Worm (Caenorhabditis elegans) whole organism, L1 larva: Measurements from ENCODE around the gene srz-56.

Source experiments
- C16A3.4 ChIP-seq: fragments of 150-350 bp; optimal IDR thresholded peaks from 2 replicates; lab custom pipeline; 2014; ENCODE audit warnings: missing biosample characterization, missing genetic modification characterization
- F16B12.6 ChIP-seq: fragments of 150-350 bp; optimal IDR thresholded peaks from 2 replicates; lab custom pipeline; 2014; ENCODE audit warnings: missing biosample characterization, missing genetic modification characterization
- Y116A8C.19 ChIP-seq: sonication (generic microtip); optimal IDR thresholded peaks from 2 replicates; lab custom pipeline; 2016; ENCODE audit warnings: missing compliant biosample characterization, missing genetic modification characterization, borderline replicate concordance
- aly-2 ChIP-seq: fragments of 150-350 bp; optimal IDR thresholded peaks from 2 replicates; lab custom pipeline; 2014; ENCODE audit warnings: missing biosample characterization, missing genetic modification characterization
- ama-1 ChIP-seq: fragments of 150-350 bp; optimal IDR thresholded peaks from 2 replicates; lab custom pipeline; 2014
- ceh-63 ChIP-seq: fragments of 200-800 bp; sonication (Bioruptor generic); optimal IDR thresholded peaks from 2 replicates; lab custom pipeline; 2018; ENCODE audit warnings: mild to moderate bottlenecking, missing genetic modification characterization, missing compliant biosample characterization
- ceh-90 ChIP-seq: sonication (generic microtip); optimal IDR thresholded peaks from 2 replicates; lab custom pipeline; 2016; ENCODE audit warnings: missing genetic modification characterization, missing compliant biosample characterization
- dpl-1 ChIP-seq, 3 experiments: fragments of 150-350 bp in 2 of 3; sonication (generic microtip) in 1 of 3; optimal IDR thresholded peaks; 2 replicates each; lab custom pipeline; 2014 to 2017; ENCODE audit warnings: missing biosample characterization in 3 of 3, missing genetic modification characterization in 3 of 3, missing genetic modification reagents in 3 of 3
- efl-1 ChIP-seq, 4 experiments: fragments of 150-350 bp; optimal IDR thresholded peaks in 3 of 4; peaks in 1 of 4; 1 replicate in 1 of 4; 2 replicates in 3 of 4; lab custom pipeline; 2014; ENCODE audit warnings: missing biosample characterization in 2 of 4, missing genetic modification characterization in 2 of 4, missing genetic modification reagents in 2 of 4
- egl-13 ChIP-seq: sonication (generic microtip); optimal IDR thresholded peaks from 2 replicates; lab custom pipeline; 2016; ENCODE audit warnings: missing genotype, missing genetic modification reagents, missing genetic modification characterization, missing compliant biosample characterization
- elt-2 ChIP-seq: sonication (generic microtip); optimal IDR thresholded peaks from 2 replicates; lab custom pipeline; 2016; ENCODE audit warnings: missing genetic modification characterization, mild to moderate bottlenecking, inconsistent platforms, missing compliant biosample characterization, missing genetic modification reagents
- elt-3 ChIP-seq, 6 experiments: fragments of 150-350 bp in 1 of 6; sonication (generic microtip); optimal IDR thresholded peaks; 2 replicates each; lab custom pipeline; 2017 to 2018; ENCODE audit warnings: missing biosample characterization in 6 of 6, missing genetic modification characterization in 6 of 6, inconsistent platforms in 1 of 6
- ets-5 ChIP-seq: fragments of 200-800 bp; sonication (Bioruptor generic); IDR thresholded peaks from 2 replicates; pipeline ENCODE4 v1.3.6; 2022; ENCODE audit warnings: missing genetic modification characterization, missing compliant biosample characterization
- fkh-4 ChIP-seq: sonication (generic microtip); optimal IDR thresholded peaks from 2 replicates; lab custom pipeline; 2016; ENCODE audit warnings: missing compliant biosample characterization, missing genetic modification characterization, borderline replicate concordance
- fkh-8 ChIP-seq: sonication (generic microtip); optimal IDR thresholded peaks from 2 replicates; lab custom pipeline; 2016; ENCODE audit warnings: mild to moderate bottlenecking, missing genetic modification characterization, missing compliant biosample characterization
- fos-1 ChIP-seq: fragments of 150-350 bp; optimal IDR thresholded peaks from 2 replicates; lab custom pipeline; 2014; ENCODE audit warnings: missing biosample characterization, missing genetic modification characterization
- hlh-17 ChIP-seq: fragments of 200-800 bp; sonication (Bioruptor generic); optimal IDR thresholded peaks from 2 replicates; lab custom pipeline; 2018; ENCODE audit warnings: missing genetic modification characterization, mild to moderate bottlenecking, missing compliant biosample characterization, moderate library complexity, borderline replicate concordance
- jun-1 ChIP-seq: fragments of 150-350 bp; optimal IDR thresholded peaks from 2 replicates; lab custom pipeline; 2014; ENCODE audit warnings: missing biosample characterization, missing genetic modification reagents, missing genetic modification characterization
- lsy-2 ChIP-seq, 2 experiments: fragments of 150-350 bp; optimal IDR thresholded peaks; 2 replicates each; lab custom pipeline; 2014; ENCODE audit warnings: missing biosample characterization in 2 of 2, missing genetic modification characterization in 2 of 2
- mab-9 ChIP-seq: fragments of 200-800 bp; sonication (Bioruptor generic); IDR thresholded peaks from 2 replicates; pipeline ENCODE4 v1.3.6; 2022; ENCODE audit warnings: missing genetic modification reagents, missing genetic modification characterization, missing compliant biosample characterization
- mdl-1 ChIP-seq, 2 experiments: fragments of 150-350 bp; optimal IDR thresholded peaks; 2 replicates each; lab custom pipeline; 2014 to 2017; ENCODE audit warnings: missing biosample characterization in 2 of 2, missing genetic modification characterization in 2 of 2, inconsistent platforms in 1 of 2
- nhr-11 ChIP-seq: fragments of 150-350 bp; optimal IDR thresholded peaks from 2 replicates; lab custom pipeline; 2014; ENCODE audit warnings: missing biosample characterization, missing genetic modification characterization
- nhr-19 ChIP-seq: fragments of 200-800 bp; sonication (Bioruptor generic); conservative IDR thresholded peaks from 2 replicates; pipeline ENCODE4 v1.3.6; 2022; ENCODE audit warnings: missing genetic modification characterization, missing compliant biosample characterization
- nhr-71 ChIP-seq: sonication (generic microtip); optimal IDR thresholded peaks from 2 replicates; lab custom pipeline; 2016; ENCODE audit warnings: mild to moderate bottlenecking, missing genetic modification characterization, moderate library complexity, missing compliant biosample characterization
- nhr-85 ChIP-seq: sonication (generic microtip); peaks from one replicate; lab custom pipeline; 2016; ENCODE audit warnings: missing genetic modification characterization, inconsistent platforms, missing compliant biosample characterization
- pag-3 ChIP-seq: sonication (generic microtip); optimal IDR thresholded peaks from 2 replicates; lab custom pipeline; 2017; ENCODE audit warnings: missing genetic modification characterization, mild to moderate bottlenecking, missing compliant biosample characterization, antibody characterized with exemption, borderline replicate concordance; ENCODE audit not compliant: insufficient read depth
- pqm-1 ChIP-seq: sonication (generic microtip); optimal IDR thresholded peaks from 3 replicates; lab custom pipeline; 2017; ENCODE audit warnings: missing biosample characterization, missing genetic modification characterization
- rnt-1 ChIP-seq: sonication (generic microtip); optimal IDR thresholded peaks from 2 replicates; lab custom pipeline; 2016; ENCODE audit warnings: mild to moderate bottlenecking, missing genetic modification characterization, moderate library complexity, missing compliant biosample characterization
- snpc-4 ChIP-seq: fragments of 150-350 bp; optimal IDR thresholded peaks from 2 replicates; lab custom pipeline; 2014; ENCODE audit warnings: missing biosample characterization, missing genetic modification characterization
- snu-23 ChIP-seq: sonication (generic microtip); optimal IDR thresholded peaks from 2 replicates; lab custom pipeline; 2016; ENCODE audit warnings: missing genetic modification characterization, missing compliant biosample characterization
- tlp-1 ChIP-seq: fragments of 150-350 bp; optimal IDR thresholded peaks from 2 replicates; lab custom pipeline; 2014; ENCODE audit warnings: missing biosample characterization, missing genetic modification characterization
- unc-30 ChIP-seq: sonication (generic microtip); optimal IDR thresholded peaks from 2 replicates; lab custom pipeline; 2017; ENCODE audit warnings: missing biosample characterization, missing genetic modification characterization
- unc-98 ChIP-seq: fragments of 200-800 bp; sonication (Bioruptor generic); IDR thresholded peaks from 2 replicates; pipeline ENCODE4 v1.3.6; 2022; ENCODE audit warnings: missing genetic modification characterization, missing compliant biosample characterization

Gene srz-56

ce11 chrIII:2233399-2233798, 7.2 kb upstream of the srz-56 start:
- TF ChIP-seq lsy-2 (tag; optimal IDR thresholded peaks at IDR 0.05; lab: Kevin White, UChicago): no peak
- TF ChIP-seq efl-1 (optimal IDR thresholded peaks at IDR 0.05; lab: Kevin White, UChicago): no peak
- peak in 1 of 2 experiments; percentile 75 for TF ChIP-seq efl-1 (GFP tag; optimal IDR thresholded peaks at IDR 0.05 in 1 of 2; lab: Kevin White, UChicago)
- TF ChIP-seq fos-1 (tag; lab: Kevin White, UChicago): no peak
- TF ChIP-seq, all 84 proteins: peak for 1

ce11 chrIII:2234192-2234934, 6.2 kb upstream of the srz-56 start, which contains the start of gene C39B5.2:
Gene C39B5.2 (plus strand): TSS chrIII:2234884.
- peak; percentile 53 for TF ChIP-seq nhr-85 (tag; lab: Kevin White, UChicago)
- TF ChIP-seq ama-1 (lab: Kevin White, UChicago): no peak
- TF ChIP-seq nhr-11 (tag; lab: Kevin White, UChicago): no peak
- TF ChIP-seq efl-1 (optimal IDR thresholded peaks at IDR 0.05; lab: Kevin White, UChicago): no peak
- TF ChIP-seq efl-1 (GFP tag; optimal IDR thresholded peaks at IDR 0.05 in 1 of 2; lab: Kevin White, UChicago): peak in 1 of 2 experiments; percentile 32
- TF ChIP-seq C16A3.4 (tag; lab: Kevin White, UChicago): no peak
- no peak for TF ChIP-seq hlh-17 (GFP tag; lab: Kevin White, UChicago)
- no peak for TF ChIP-seq ceh-63

- TF ChIP-seq tlp-1 (tag; lab: Kevin White, UChicago): peak; percentile 12
- TF ChIP-seq elt-2 (tag; lab: Kevin White, UChicago): peak; percentile 91
- peak; percentile 72 for TF ChIP-seq pqm-1
- no peak for TF ChIP-seq ceh-90 (tag; lab: Kevin White, UChicago)
- TF ChIP-seq jun-1 (tag; lab: Kevin White, UChicago): peak; percentile 7
- TF ChIP-seq nhr-11 (tag; lab: Kevin White, UChicago): no peak
Measured at ce11 chrIII:2239587-2240144, 905 bp upstream of the srz-56 start, which contains the start of gene C39B5.10. Gene C39B5.10 (minus strand): TSS chrIII:2239637.

ce11 chrIII:2243617-2244016, 3.0 kb downstream of the srz-56 start:
- TF ChIP-seq rnt-1 (tag; lab: Kevin White, UChicago): no peak
- TF ChIP-seq mdl-1 (tag; optimal IDR thresholded peaks at IDR 0.05; lab: Kevin White, UChicago): no peak
- TF ChIP-seq unc-30 (tag; lab: Kevin White, UChicago): no peak
- no peak for TF ChIP-seq nhr-19
- no peak for TF ChIP-seq pag-3
- TF ChIP-seq ets-5 (GFP tag; lab: Robert Waterston, UW): no peak
- TF ChIP-seq mab-9 (GFP tag; lab: Robert Waterston, UW): no peak
- no peak for TF ChIP-seq snu-23
- TF ChIP-seq snpc-4: no peak
- TF ChIP-seq egl-13 (tag; lab: Kevin White, UChicago): no peak

ce11 chrIII:2245727-2246126, 5.2 kb downstream of the srz-56 start, which contains the start of gene srd-67:
Gene srd-67 (minus strand): TSS chrIII:2245827.
- no peak for TF ChIP-seq pqm-1
- TF ChIP-seq ama-1 (lab: Kevin White, UChicago): no peak
- no peak for TF ChIP-seq nhr-71
- no peak for TF ChIP-seq fkh-8 (tag; lab: Kevin White, UChicago)
- TF ChIP-seq Y116A8C.19: no peak
- TF ChIP-seq fkh-4 (tag; lab: Kevin White, UChicago): no peak
- no peak for TF ChIP-seq elt-3 (tag; optimal IDR thresholded peaks at IDR 0.05; lab: Kevin White, UChicago)
- no peak for TF ChIP-seq F16B12.6 (tag; lab: Kevin White, UChicago)
- TF ChIP-seq rnt-1 (tag; lab: Kevin White, UChicago): no peak
- TF ChIP-seq unc-98 (GFP tag; lab: Robert Waterston, UW): no peak
- no peak for TF ChIP-seq aly-2 (tag; lab: Kevin White, UChicago)
- TF ChIP-seq dpl-1 (GFP tag; optimal IDR thresholded peaks at IDR 0.05; lab: Kevin White, UChicago): no peak
- TF ChIP-seq, all 84 proteins: peak for 0
